Worm (Caenorhabditis elegans): ENCODE data around the gene C39B10.4.

DNA sequence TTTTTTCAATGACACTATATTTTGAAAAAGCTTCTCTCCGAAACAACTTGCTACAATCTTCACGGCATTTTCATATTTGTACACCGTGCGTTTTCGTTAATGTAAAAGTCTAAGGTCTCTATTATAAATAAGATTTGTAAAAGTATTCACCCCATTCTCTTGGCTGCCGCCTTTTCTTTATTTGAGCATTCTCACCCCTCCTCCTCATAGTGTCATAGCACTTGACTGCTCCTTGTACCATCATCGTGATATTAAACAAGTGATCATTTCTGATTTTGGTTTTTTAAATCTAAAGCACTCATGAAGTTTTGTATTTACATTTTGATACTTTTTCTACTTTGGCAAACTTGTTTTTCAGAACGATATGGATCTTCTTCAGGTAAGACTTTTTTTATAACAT lies 38.0 kb upstream of the C39B10.4 start, which contains the start of gene ZC504.1:
- TF ChIP-seq daf-12 (tag; optimal IDR thresholded peaks at IDR 0.05) (no peak), nhr-237 (tag; optimal IDR thresholded peaks at IDR 0.05) (no peak), lin-29 (GFP tag; IDR thresholded peaks at IDR 0.05) (no peak), ama-1 (optimal IDR thresholded peaks at IDR 0.05) (no peak), jun-1 (tag; optimal IDR thresholded peaks at IDR 0.05) (no peak), fkh-10 (GFP tag; optimal IDR thresholded peaks at IDR 0.05) (no peak), snpc-4 (tag; optimal IDR thresholded peaks at IDR 0.05) (no peak), dmd-8 (GFP tag; IDR thresholded peaks at IDR 0.05) (no peak), ceh-44 (GFP tag; IDR thresholded peaks at IDR 0.05) (no peak)

All from whole organism, L4 larva.